Fruit fly (Drosophila melanogaster) whole organism, embryonic: ENCODE results near the gene orb.

Experiments used
- Adf1 ChIP-seq: fragments of 200-800 bp; sonication (Bioruptor generic); IDR thresholded peaks from 2 replicates; pipeline ENCODE4 v1.3.6; 2022; ENCODE audit warnings: missing biosample characterization, missing genetic modification characterization
- CG12769 ChIP-seq: fragments of 200-800 bp; sonication (Bioruptor generic); optimal IDR thresholded peaks from 2 replicates; lab custom pipeline; 2019; ENCODE audit warnings: missing biosample characterization, mild to moderate bottlenecking, missing genetic modification characterization, moderate library complexity
- CG13894 ChIP-seq: fragments of 200-800 bp; sonication (Bioruptor generic); optimal IDR thresholded peaks from 3 replicates; lab custom pipeline; 2018; ENCODE audit warnings: missing biosample characterization, mild to moderate bottlenecking, missing genetic modification characterization, moderate library complexity
- CG14441 ChIP-seq: fragments of 200-800 bp; sonication (Bioruptor generic); IDR thresholded peaks from 2 replicates; pipeline ENCODE4 v1.3.6; 2022; ENCODE audit warnings: missing biosample characterization, missing genetic modification characterization
- CG14667 ChIP-seq: fragments of 200-800 bp; sonication (Bioruptor generic); IDR thresholded peaks from 2 replicates; pipeline ENCODE4 v1.3.6; 2022; ENCODE audit warnings: missing biosample characterization, missing genetic modification characterization
- CG14965 ChIP-seq: fragments of 200-800 bp; sonication (Bioruptor generic); optimal IDR thresholded peaks from 2 replicates; lab custom pipeline; 2016; ENCODE audit warnings: missing biosample characterization, missing genetic modification characterization, borderline replicate concordance
- CG1603 ChIP-seq: fragments of 200-800 bp; sonication (Bioruptor generic); optimal IDR thresholded peaks from 2 replicates; lab custom pipeline; 2019; ENCODE audit warnings: missing biosample characterization, mild to moderate bottlenecking, missing genetic modification characterization, moderate library complexity
- CG17385 ChIP-seq: fragments of 200-800 bp; sonication (Bioruptor generic); optimal IDR thresholded peaks from 3 replicates; lab custom pipeline; 2018; ENCODE audit warnings: missing biosample characterization, mild to moderate bottlenecking, missing genetic modification characterization
- CG17829 ChIP-seq: fragments of 200-800 bp; optimal IDR thresholded peaks from 2 replicates; lab custom pipeline; 2019; ENCODE audit warnings: missing biosample characterization, mild to moderate bottlenecking, missing genetic modification characterization, moderate library complexity
- CG2678 ChIP-seq: fragments of 200-800 bp; sonication (Bioruptor generic); optimal IDR thresholded peaks from 3 replicates; lab custom pipeline; 2019; ENCODE audit warnings: missing biosample characterization, mild to moderate bottlenecking, missing genetic modification characterization, moderate library complexity
- CG34224 ChIP-seq: fragments of 200-800 bp; sonication (Bioruptor generic); IDR thresholded peaks from 3 replicates; pipeline ENCODE4 v1.3.6; 2022; ENCODE audit warnings: missing biosample characterization, missing genetic modification characterization; ENCODE audit not compliant: partially characterized antibody
- CG3838 ChIP-seq: fragments of 200-800 bp; sonication (Bioruptor generic); optimal IDR thresholded peaks from 3 replicates; lab custom pipeline; 2016; ENCODE audit warnings: missing biosample characterization, missing genetic modification characterization
- CG3995 ChIP-seq: fragments of 200-800 bp; sonication (Bioruptor generic); optimal IDR thresholded peaks from 3 replicates; lab custom pipeline; 2016; ENCODE audit warnings: missing biosample characterization, missing genetic modification characterization
- CG4424 ChIP-seq: fragments of 200-800 bp; sonication (Bioruptor generic); optimal IDR thresholded peaks from 3 replicates; lab custom pipeline; 2016; ENCODE audit warnings: missing biosample characterization, missing genetic modification characterization
- CG6765 ChIP-seq: fragments of 200-800 bp; sonication (Bioruptor generic); optimal IDR thresholded peaks from 3 replicates; lab custom pipeline; 2017; ENCODE audit warnings: missing biosample characterization, mild to moderate bottlenecking, missing genetic modification characterization
- CG6854 ChIP-seq: fragments of 200-800 bp; sonication (Bioruptor generic); optimal IDR thresholded peaks from 3 replicates; lab custom pipeline; 2017; ENCODE audit warnings: missing biosample characterization, mild to moderate bottlenecking, missing genetic modification characterization
- CG8388 ChIP-seq: fragments of 200-800 bp; sonication (Bioruptor generic); optimal IDR thresholded peaks from 2 replicates; lab custom pipeline; 2019; ENCODE audit warnings: missing biosample characterization, mild to moderate bottlenecking, missing genetic modification characterization, moderate library complexity
- CG8924 ChIP-seq: fragments of 200-800 bp; optimal IDR thresholded peaks from 3 replicates; lab custom pipeline; 2019; ENCODE audit warnings: missing biosample characterization, mild to moderate bottlenecking, missing genetic modification characterization, moderate library complexity
- CG9437 ChIP-seq: fragments of 200-800 bp; sonication (Bioruptor generic); optimal IDR thresholded peaks from 2 replicates; lab custom pipeline; 2018; ENCODE audit warnings: missing biosample characterization, mild to moderate bottlenecking, missing genetic modification characterization
- CG9797 ChIP-seq: fragments of 200-800 bp; sonication (Bioruptor generic); optimal IDR thresholded peaks from 3 replicates; lab custom pipeline; 2018; ENCODE audit warnings: missing biosample characterization, mild to moderate bottlenecking, missing genetic modification characterization
- D ChIP-seq, 2 experiments: fragments of 200-800 bp in 1 of 2; fragments of >200 bp in 1 of 2; sonication (Bioruptor generic) in 1 of 2; optimal IDR thresholded peaks; 2 replicates in 1 of 2; 3 replicates in 1 of 2; lab custom pipeline; 2017; ENCODE audit warnings: mild to moderate bottlenecking in 1 of 2, missing biosample characterization in 1 of 2, missing genetic modification characterization in 1 of 2, missing genetic modification reagents in 1 of 2
- Dll ChIP-seq: fragments of 200-800 bp; sonication (Bioruptor generic); IDR thresholded peaks from 4 replicates; pipeline ENCODE4 v1.3.6; 2022; ENCODE audit warnings: missing biosample characterization, missing genetic modification characterization; ENCODE audit not compliant: partially characterized antibody
- Dp ChIP-seq: fragments of 200-800 bp; sonication (Bioruptor generic); optimal IDR thresholded peaks from 2 replicates; lab custom pipeline; 2018; ENCODE audit warnings: missing biosample characterization, mild to moderate bottlenecking, missing genetic modification characterization, moderate library complexity
- E2f2 ChIP-seq: fragments of 200-800 bp; sonication (Bioruptor generic); IDR thresholded peaks from 2 replicates; pipeline ENCODE4 v1.3.6; 2022; ENCODE audit warnings: missing biosample characterization, missing genetic modification characterization
- HLHmδ ChIP-seq: fragments of 200-800 bp; sonication (Bioruptor generic); optimal IDR thresholded peaks from 2 replicates; lab custom pipeline; 2018; ENCODE audit warnings: missing biosample characterization, mild to moderate bottlenecking, missing genetic modification characterization, moderate library complexity
- Hr51 ChIP-seq, 2 experiments: fragments of 200-800 bp; sonication (Bioruptor generic); optimal IDR thresholded peaks; 2 replicates in 1 of 2; 3 replicates in 1 of 2; lab custom pipeline; 2016 to 2018; ENCODE audit warnings: missing biosample characterization in 2 of 2, missing genetic modification characterization in 2 of 2, mild to moderate bottlenecking in 1 of 2, moderate library complexity in 1 of 2
- Lhr ChIP-seq: fragments of 200-800 bp; sonication (Bioruptor generic); optimal IDR thresholded peaks from 3 replicates; lab custom pipeline; 2017; ENCODE audit warnings: mild to moderate bottlenecking, missing biosample characterization, missing genetic modification reagents, missing genetic modification characterization
- Max ChIP-seq: fragments of 200-800 bp; sonication (Bioruptor generic); optimal IDR thresholded peaks from 2 replicates; lab custom pipeline; 2016; ENCODE audit warnings: missing biosample characterization, mild to moderate bottlenecking, missing genetic modification characterization
- Mes4 ChIP-seq: fragments of 200-800 bp; sonication (Bioruptor generic); optimal IDR thresholded peaks from 2 replicates; lab custom pipeline; 2016; ENCODE audit warnings: missing biosample characterization, missing genetic modification characterization
- NfI ChIP-seq: fragments of 200-800 bp; sonication (Bioruptor generic); optimal IDR thresholded peaks from 3 replicates; lab custom pipeline; 2018; ENCODE audit warnings: missing biosample characterization, mild to moderate bottlenecking, missing genetic modification characterization, moderate library complexity
- PHDP ChIP-seq: fragments of 200-800 bp; sonication (Bioruptor generic); optimal IDR thresholded peaks from 3 replicates; lab custom pipeline; 2018; ENCODE audit warnings: missing biosample characterization, mild to moderate bottlenecking, missing genetic modification characterization, moderate library complexity
- Usf ChIP-seq: fragments of 200-800 bp; sonication (Bioruptor generic); optimal IDR thresholded peaks from 2 replicates; lab custom pipeline; 2017; ENCODE audit warnings: missing genotype, missing biosample characterization, missing genetic modification characterization
- bigmax ChIP-seq: fragments of 200-800 bp; sonication (Bioruptor generic); optimal IDR thresholded peaks from 2 replicates; lab custom pipeline; 2018; ENCODE audit warnings: missing biosample characterization, mild to moderate bottlenecking, missing genetic modification characterization
- caup ChIP-seq: fragments of 200-800 bp; sonication (Bioruptor generic); optimal IDR thresholded peaks from 3 replicates; lab custom pipeline; 2017; ENCODE audit warnings: missing biosample characterization, mild to moderate bottlenecking, missing genetic modification characterization, moderate library complexity; ENCODE audit not compliant: severe bottlenecking
- dpn ChIP-seq, 2 experiments: fragments of 200-800 bp; sonication (Bioruptor generic); optimal IDR thresholded peaks; 3 replicates each; lab custom pipeline; 2016; ENCODE audit warnings: missing biosample characterization in 2 of 2, missing genetic modification characterization in 2 of 2
- en ChIP-seq: fragments of 200-800 bp; sonication (Bioruptor generic); optimal IDR thresholded peaks from 2 replicates; lab custom pipeline; 2016; ENCODE audit warnings: missing biosample characterization, missing genetic modification characterization
- esg ChIP-seq: fragments of 200-800 bp; sonication (Bioruptor generic); conservative IDR thresholded peaks from 2 replicates; pipeline ENCODE4 v1.3.6; 2022; ENCODE audit warnings: missing biosample characterization, missing genetic modification characterization
- gro ChIP-seq: fragments of 200-800 bp; sonication (Bioruptor generic); optimal IDR thresholded peaks from 2 replicates; lab custom pipeline; 2016; ENCODE audit warnings: missing biosample characterization, missing genetic modification characterization
- jigr1 ChIP-seq: fragments of 200-800 bp; sonication (Bioruptor generic); IDR thresholded peaks from 3 replicates; pipeline ENCODE4 v1.3.6; 2022; ENCODE audit warnings: missing biosample characterization, missing genetic modification characterization
- lab ChIP-seq: fragments of 200-800 bp; sonication (Bioruptor generic); optimal IDR thresholded peaks from 3 replicates; lab custom pipeline; 2017; ENCODE audit warnings: missing biosample characterization, missing genetic modification characterization, mild to moderate bottlenecking, moderate library complexity, missing genetic modification reagents
- mirr ChIP-seq: fragments of 200-800 bp; sonication (Bioruptor generic); optimal IDR thresholded peaks from 3 replicates; lab custom pipeline; 2018; ENCODE audit warnings: missing biosample characterization, mild to moderate bottlenecking, missing genetic modification characterization
- mld ChIP-seq: fragments of 200-800 bp; sonication (Bioruptor generic); IDR thresholded peaks from 3 replicates; pipeline ENCODE4 v1.3.6; 2022; ENCODE audit warnings: missing biosample characterization, missing genetic modification characterization; ENCODE audit not compliant: partially characterized antibody
- nmo ChIP-seq: fragments of 200-800 bp; sonication (Bioruptor generic); optimal IDR thresholded peaks from 2 replicates; lab custom pipeline; 2018; ENCODE audit warnings: missing biosample characterization, mild to moderate bottlenecking, missing genetic modification characterization, moderate library complexity
- odd ChIP-seq: fragments of 200-800 bp; sonication (Bioruptor generic); optimal IDR thresholded peaks from 2 replicates; lab custom pipeline; 2017; ENCODE audit warnings: missing biosample characterization, mild to moderate bottlenecking, missing genetic modification characterization
- seq ChIP-seq: fragments of 200-800 bp; sonication (Bioruptor generic); IDR thresholded peaks from 2 replicates; pipeline ENCODE4 v1.3.6; 2022; ENCODE audit warnings: missing biosample characterization, missing genetic modification characterization
- slbo ChIP-seq: fragments of 200-800 bp; sonication (Bioruptor generic); IDR thresholded peaks from 2 replicates; pipeline ENCODE4 v1.3.6; 2022; ENCODE audit warnings: missing biosample characterization, missing genetic modification characterization
- so ChIP-seq: fragments of 200-800 bp; sonication (Bioruptor generic); IDR thresholded peaks from 3 replicates; pipeline ENCODE4 v1.3.6; 2022; ENCODE audit warnings: missing biosample characterization, missing genetic modification characterization
- vnd ChIP-seq: fragments of 200-800 bp; sonication (Bioruptor generic); IDR thresholded peaks from 3 replicates; pipeline ENCODE4 v1.3.6; 2022; ENCODE audit warnings: missing biosample characterization, missing genetic modification characterization; ENCODE audit not compliant: partially characterized antibody

Gene orb

DNA sequence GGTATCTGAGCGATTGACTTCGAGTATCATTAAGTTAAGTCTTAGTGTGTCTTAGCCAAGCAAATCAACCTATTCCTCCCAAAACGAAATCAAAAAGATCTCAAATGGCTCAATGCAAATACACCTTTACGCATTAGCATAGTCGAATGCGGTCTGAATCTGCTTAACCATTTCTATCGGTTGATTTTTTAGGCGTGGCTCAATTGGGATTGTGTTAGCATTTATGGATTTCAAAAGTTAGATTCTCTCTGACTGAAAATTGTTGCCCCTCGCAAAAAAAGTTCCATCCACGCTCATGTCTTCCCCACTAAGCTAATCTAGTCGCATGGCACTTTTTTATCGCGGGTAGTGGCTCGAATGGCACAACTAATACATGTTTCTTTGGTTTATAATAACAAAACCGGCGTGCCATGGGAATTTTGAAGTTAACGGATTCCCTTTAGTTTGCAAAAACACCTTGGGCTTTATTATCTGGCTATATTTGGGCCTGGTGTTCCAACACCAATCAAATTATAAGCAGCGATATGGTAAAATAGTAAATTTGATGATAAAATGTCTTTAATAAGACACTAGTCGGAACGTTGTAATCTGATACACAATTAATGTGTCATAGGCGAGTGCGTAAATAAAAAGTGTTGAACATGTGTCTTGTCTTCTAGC, 51.9 kb downstream of the orb start (continued):
- TF ChIP-seq gro (GFP tag; lab: Kevin White, UChicago), result peak; percentile 54
- no peak for TF ChIP-seq Lhr (GFP tag; lab: Kevin White, UChicago)
- TF ChIP-seq odd (GFP tag; lab: Kevin White, UChicago), result no peak
- no peak for TF ChIP-seq CG34224
- TF ChIP-seq CG9437, result no peak
- peak; percentile 93 for TF ChIP-seq mirr (GFP tag; lab: Kevin White, UChicago)
- TF ChIP-seq jigr1 (GFP tag; lab: Robert Waterston, UW), result no peak
- no peak for TF ChIP-seq Usf (GFP tag; lab: Kevin White, UChicago)
- no peak for TF ChIP-seq esg (GFP tag; lab: Robert Waterston, UW)
- TF ChIP-seq CG8924 (tag; lab: Kevin White, UChicago), result no peak
- TF ChIP-seq CG14965, result no peak
- peak; percentile 13 for TF ChIP-seq PHDP (tag; lab: Kevin White, UChicago)
- no peak for TF ChIP-seq Hr51 (GFP tag; optimal IDR thresholded peaks at IDR 0.05; lab: Kevin White, UChicago)
- TF ChIP-seq CG9797 (GFP tag; lab: Kevin White, UChicago), result no peak
- TF ChIP-seq Mes4, result no peak
- TF ChIP-seq lab (GFP tag; lab: Kevin White, UChicago), result peak; percentile 61
- no peak for TF ChIP-seq E2f2 (GFP tag; lab: Robert Waterston, UW)
- peak; percentile 13 for TF ChIP-seq CG6854 (GFP tag; lab: Kevin White, UChicago)
- TF ChIP-seq CG1603, result no peak
- TF ChIP-seq Dll (GFP tag; lab: Robert Waterston, UW), result no peak
- TF ChIP-seq CG3838, result no peak
- TF ChIP-seq CG6765, result no peak
- no peak for TF ChIP-seq CG8388 (GFP tag; lab: Kevin White, UChicago)
- no peak for TF ChIP-seq seq (GFP tag; lab: Robert Waterston, UW)
- no peak for TF ChIP-seq CG17385 (GFP tag; lab: Kevin White, UChicago)
- TF ChIP-seq Adf1 (GFP tag; lab: Robert Waterston, UW), result peak; percentile 27; the same call in 1 of the 2 replicates
- TF ChIP-seq nmo (GFP tag; lab: Kevin White, UChicago), result no peak
- peak; percentile 47 for TF ChIP-seq CG13894 (tag; lab: Kevin White, UChicago)
- TF ChIP-seq CG17829 (tag; lab: Kevin White, UChicago), result no peak
- no peak for TF ChIP-seq D (optimal IDR thresholded peaks at IDR 0.05; lab: Kevin White, UChicago)
- no peak for TF ChIP-seq D (GFP tag; optimal IDR thresholded peaks at IDR 0.05; lab: Kevin White, UChicago)
- no peak for TF ChIP-seq CG4424 (GFP tag; lab: Kevin White, UChicago)
- no peak for TF ChIP-seq mld (GFP tag; lab: Robert Waterston, UW)
- no peak for TF ChIP-seq CG14667 (GFP tag; lab: Robert Waterston, UW)
- no peak for TF ChIP-seq Max
- no peak for TF ChIP-seq en (GFP tag; lab: Kevin White, UChicago)
- no peak for TF ChIP-seq so
- 0 out of 2 replicates have a peak, but pooled peaks have one; percentile 7 for TF ChIP-seq CG14441 (GFP tag; lab: Robert Waterston, UW)
- no peak for TF ChIP-seq NfI (GFP tag; lab: Kevin White, UChicago)
- peak in 1 of 2 experiments; percentile 10 for TF ChIP-seq dpn (GFP tag; optimal IDR thresholded peaks at IDR 0.05; lab: Kevin White, UChicago)
- TF ChIP-seq bigmax (GFP tag; lab: Kevin White, UChicago), result no peak
- TF ChIP-seq CG2678, result peak; percentile 68
- TF ChIP-seq CG12769, result peak; percentile 88
- peak; percentile 61 for TF ChIP-seq slbo (GFP tag; lab: Robert Waterston, UW)
- no peak for TF ChIP-seq vnd (GFP tag; lab: Robert Waterston, UW)
- TF ChIP-seq caup (GFP tag; lab: Kevin White, UChicago), result peak; percentile 12
- no peak for TF ChIP-seq CG3995 (GFP tag; lab: Kevin White, UChicago)
- TF ChIP-seq Dp, result no peak
- no peak for TF ChIP-seq HLHmδ (GFP tag; lab: Kevin White, UChicago)
